Fruit fly (Drosophila melanogaster) whole organism, embryonic: ENCODE measurements around the gene Rtc1.

Experiments
- Atf-2 ChIP-seq: fragments of 200-800 bp; sonication (Bioruptor generic); optimal IDR thresholded peaks from 2 replicates; lab custom pipeline; 2016; ENCODE audit warnings: missing biosample characterization, missing genetic modification characterization
- B-H1 ChIP-seq: fragments of 200-800 bp; sonication (Bioruptor generic); IDR thresholded peaks from 3 replicates; pipeline ENCODE4 v1.3.6; 2022; ENCODE audit warnings: missing biosample characterization, missing genetic modification characterization
- CG10209 ChIP-seq: fragments of 200-800 bp; sonication (Bioruptor generic); optimal IDR thresholded peaks from 3 replicates; lab custom pipeline; 2017; ENCODE audit warnings: missing biosample characterization, mild to moderate bottlenecking, missing genetic modification characterization, missing genetic modification reagents
- CG10274 ChIP-seq: fragments of 200-800 bp; sonication (Bioruptor generic); optimal IDR thresholded peaks from 3 replicates; lab custom pipeline; 2017; ENCODE audit warnings: missing biosample characterization, mild to moderate bottlenecking, missing genetic modification characterization
- CG10431 ChIP-seq: fragments of 200-800 bp; sonication (Bioruptor generic); optimal IDR thresholded peaks from 3 replicates; lab custom pipeline; 2018; ENCODE audit warnings: missing biosample characterization, mild to moderate bottlenecking, missing genetic modification characterization
- CG11085 ChIP-seq: fragments of 200-800 bp; sonication (Bioruptor generic); IDR thresholded peaks from 2 replicates; pipeline ENCODE4 v1.3.6; 2022; ENCODE audit warnings: missing biosample characterization, missing genetic modification characterization
- CG11093 ChIP-seq: fragments of 200-800 bp; sonication (Bioruptor generic); IDR thresholded peaks from 3 replicates; pipeline ENCODE4 v1.3.6; 2022; ENCODE audit warnings: missing biosample characterization, missing genetic modification characterization
- CG11247 ChIP-seq: fragments of 200-800 bp; sonication (Bioruptor generic); IDR thresholded peaks from 2 replicates; pipeline ENCODE4 v1.3.6; 2022; ENCODE audit warnings: missing biosample characterization, missing genetic modification characterization
- CG11456 ChIP-seq: fragments of 200-800 bp; sonication (Bioruptor generic); IDR thresholded peaks from 3 replicates; pipeline ENCODE4 v1.3.6; 2022; ENCODE audit warnings: missing biosample characterization, missing genetic modification characterization
- CG11695 ChIP-seq: fragments of 200-800 bp; sonication (Bioruptor generic); IDR thresholded peaks from 3 replicates; pipeline ENCODE4 v1.3.6; 2022; ENCODE audit warnings: missing biosample characterization, missing genetic modification characterization
- CG12104 ChIP-seq: fragments of 200-800 bp; sonication (Bioruptor generic); optimal IDR thresholded peaks from 3 replicates; lab custom pipeline; 2016; ENCODE audit warnings: missing biosample characterization, missing genetic modification characterization
- CG12299 ChIP-seq: fragments of 200-800 bp; sonication (Bioruptor generic); optimal IDR thresholded peaks from 2 replicates; lab custom pipeline; 2018; ENCODE audit warnings: missing biosample characterization, mild to moderate bottlenecking, missing genetic modification characterization
- CG12769 ChIP-seq: fragments of 200-800 bp; sonication (Bioruptor generic); optimal IDR thresholded peaks from 2 replicates; lab custom pipeline; 2019; ENCODE audit warnings: missing biosample characterization, mild to moderate bottlenecking, missing genetic modification characterization, moderate library complexity
- CG15011 ChIP-seq: fragments of 200-800 bp; sonication (Bioruptor generic); optimal IDR thresholded peaks from 3 replicates; lab custom pipeline; 2018; ENCODE audit warnings: missing biosample characterization, mild to moderate bottlenecking, missing genetic modification characterization
- CG17385 ChIP-seq: fragments of 200-800 bp; sonication (Bioruptor generic); optimal IDR thresholded peaks from 3 replicates; lab custom pipeline; 2018; ENCODE audit warnings: missing biosample characterization, mild to moderate bottlenecking, missing genetic modification characterization
- CG18011 ChIP-seq: fragments of 200-800 bp; sonication (Bioruptor generic); optimal IDR thresholded peaks from 2 replicates; lab custom pipeline; 2017; ENCODE audit warnings: missing biosample characterization, missing genetic modification characterization, mild to moderate bottlenecking, moderate library complexity, missing genotype
- CG3995 ChIP-seq: fragments of 200-800 bp; sonication (Bioruptor generic); optimal IDR thresholded peaks from 3 replicates; lab custom pipeline; 2016; ENCODE audit warnings: missing biosample characterization, missing genetic modification characterization
- CG4707 ChIP-seq: fragments of 200-800 bp; sonication (Bioruptor generic); optimal IDR thresholded peaks from 2 replicates; lab custom pipeline; 2018; ENCODE audit warnings: missing biosample characterization, mild to moderate bottlenecking, missing genetic modification characterization, moderate library complexity
- CG6175 ChIP-seq: fragments of 200-800 bp; sonication (Bioruptor generic); IDR thresholded peaks from 3 replicates; pipeline ENCODE4 v1.3.6; 2022; ENCODE audit warnings: missing biosample characterization, missing genetic modification characterization
- CG6654 ChIP-seq: fragments of 200-800 bp; sonication (Bioruptor generic); optimal IDR thresholded peaks from 2 replicates; lab custom pipeline; 2017; ENCODE audit warnings: missing biosample characterization, mild to moderate bottlenecking, missing genetic modification characterization
- CG6791 ChIP-seq: fragments of 200-800 bp; sonication (Bioruptor generic); IDR thresholded peaks from 3 replicates; pipeline ENCODE4 v1.3.6; 2022; ENCODE audit warnings: missing biosample characterization, missing genetic modification characterization; ENCODE audit not compliant: partially characterized antibody
- CG9215 ChIP-seq: fragments of 200-800 bp; sonication (Bioruptor generic); IDR thresholded peaks from 2 replicates; pipeline ENCODE4 v1.3.6; 2022; ENCODE audit warnings: missing biosample characterization, missing genetic modification characterization
- CHES-1-like ChIP-seq: fragments of 200-800 bp; sonication (Bioruptor generic); optimal IDR thresholded peaks from 2 replicates; lab custom pipeline; 2016; ENCODE audit warnings: missing biosample characterization, missing genetic modification characterization
- D19A ChIP-seq: fragments of 200-800 bp; optimal IDR thresholded peaks from 3 replicates; lab custom pipeline; 2019; ENCODE audit warnings: missing biosample characterization, mild to moderate bottlenecking, missing genetic modification characterization, moderate library complexity
- Dad ChIP-seq: fragments of 200-800 bp; sonication (Bioruptor generic); optimal IDR thresholded peaks from 3 replicates; lab custom pipeline; 2016; ENCODE audit warnings: missing biosample characterization, missing genetic modification characterization
- E2f1 ChIP-seq: fragments of 200-800 bp; sonication (Bioruptor generic); IDR thresholded peaks from 2 replicates; pipeline ENCODE4 v1.3.6; 2022; ENCODE audit warnings: missing biosample characterization, missing genetic modification characterization
- Fer2 ChIP-seq: fragments of 200-800 bp; sonication (Bioruptor generic); optimal IDR thresholded peaks from 2 replicates; lab custom pipeline; 2018; ENCODE audit warnings: missing biosample characterization, mild to moderate bottlenecking, missing genetic modification characterization, moderate library complexity
- GATAe ChIP-seq: fragments of 200-800 bp; sonication (Bioruptor generic); conservative IDR thresholded peaks from 2 replicates; pipeline ENCODE4 v1.3.6; 2022; ENCODE audit warnings: missing biosample characterization, missing genetic modification characterization
- Gsc ChIP-seq: fragments of 200-800 bp; sonication (Bioruptor generic); IDR thresholded peaks from 2 replicates; pipeline ENCODE4 v1.3.6; 2022; ENCODE audit warnings: missing biosample characterization, missing genetic modification characterization
- Oaz ChIP-seq: fragments of 200-800 bp; sonication (Bioruptor generic); IDR thresholded peaks from 2 replicates; pipeline ENCODE4 v1.3.6; 2022; ENCODE audit warnings: missing biosample characterization, missing genetic modification characterization
- Side ChIP-seq: fragments of 200-800 bp; sonication (Bioruptor generic); optimal IDR thresholded peaks from 2 replicates; lab custom pipeline; 2016; ENCODE audit warnings: missing biosample characterization, missing genetic modification characterization
- Usf ChIP-seq: fragments of 200-800 bp; sonication (Bioruptor generic); optimal IDR thresholded peaks from 2 replicates; lab custom pipeline; 2017; ENCODE audit warnings: missing genotype, missing biosample characterization, missing genetic modification characterization
- al ChIP-seq: fragments of 200-800 bp; sonication (Bioruptor generic); IDR thresholded peaks from 2 replicates; pipeline ENCODE4 v1.3.6; 2022; ENCODE audit warnings: missing biosample characterization, missing genetic modification characterization
- cas ChIP-seq: fragments of 200-800 bp; sonication (Bioruptor generic); IDR thresholded peaks from 2 replicates; pipeline ENCODE4 v1.3.6; 2022; ENCODE audit warnings: missing biosample characterization, missing genetic modification characterization
- chm ChIP-seq: fragments of 200-800 bp; sonication (Bioruptor generic); IDR thresholded peaks from 2 replicates; pipeline ENCODE4 v1.3.6; 2022; ENCODE audit warnings: missing biosample characterization, missing genetic modification characterization
- ci ChIP-seq: fragments of 200-800 bp; sonication (Bioruptor generic); IDR thresholded peaks from 3 replicates; pipeline ENCODE4 v1.3.6; 2022; ENCODE audit warnings: missing biosample characterization, missing genetic modification characterization
- dmrt11E ChIP-seq: fragments of 200-800 bp; sonication (Bioruptor generic); optimal IDR thresholded peaks from 3 replicates; lab custom pipeline; 2018; ENCODE audit warnings: missing biosample characterization, mild to moderate bottlenecking, missing genetic modification characterization, moderate library complexity
- fu2 ChIP-seq: fragments of 200-800 bp; sonication (Bioruptor generic); optimal IDR thresholded peaks from 2 replicates; lab custom pipeline; 2016; ENCODE audit warnings: missing biosample characterization, missing genetic modification characterization
- gt ChIP-seq: fragments of 200-800 bp; sonication (Bioruptor generic); IDR thresholded peaks from 2 replicates; pipeline ENCODE4 v1.3.6; 2022; ENCODE audit warnings: missing biosample characterization, missing genetic modification characterization
- inv ChIP-seq: fragments of 200-800 bp; sonication (Bioruptor generic); IDR thresholded peaks from 2 replicates; pipeline ENCODE4 v1.3.6; 2022; ENCODE audit warnings: missing biosample characterization, missing genetic modification characterization; ENCODE audit not compliant: partially characterized antibody
- kay ChIP-seq: fragments of 200-800 bp; sonication (Bioruptor generic); optimal IDR thresholded peaks from 2 replicates; lab custom pipeline; 2016; ENCODE audit warnings: missing biosample characterization, missing genetic modification characterization
- ken ChIP-seq: fragments of 200-800 bp; sonication (Bioruptor generic); IDR thresholded peaks from 3 replicates; pipeline ENCODE4 v1.3.6; 2022; ENCODE audit warnings: missing biosample characterization, missing genetic modification characterization
- lab ChIP-seq: fragments of 200-800 bp; sonication (Bioruptor generic); optimal IDR thresholded peaks from 3 replicates; lab custom pipeline; 2017; ENCODE audit warnings: missing biosample characterization, missing genetic modification characterization, mild to moderate bottlenecking, moderate library complexity, missing genetic modification reagents
- mld ChIP-seq: fragments of 200-800 bp; sonication (Bioruptor generic); IDR thresholded peaks from 3 replicates; pipeline ENCODE4 v1.3.6; 2022; ENCODE audit warnings: missing biosample characterization, missing genetic modification characterization; ENCODE audit not compliant: partially characterized antibody
- repo ChIP-seq: fragments of 200-800 bp; sonication (Bioruptor generic); optimal IDR thresholded peaks from 2 replicates; lab custom pipeline; 2016; ENCODE audit warnings: missing biosample characterization, missing genetic modification characterization
- schlank ChIP-seq: fragments of 200-800 bp; sonication (Bioruptor generic); optimal IDR thresholded peaks from 2 replicates; lab custom pipeline; 2018; ENCODE audit warnings: missing biosample characterization, mild to moderate bottlenecking, missing genetic modification characterization
- scrt ChIP-seq: fragments of 200-800 bp; sonication (Bioruptor generic); optimal IDR thresholded peaks from 2 replicates; lab custom pipeline; 2018; ENCODE audit warnings: missing biosample characterization, mild to moderate bottlenecking, missing genetic modification characterization, moderate library complexity
- shn ChIP-seq: fragments of 200-800 bp; sonication (Bioruptor generic); optimal IDR thresholded peaks from 3 replicates; lab custom pipeline; 2016; ENCODE audit warnings: missing biosample characterization, missing genetic modification characterization
- slp2 ChIP-seq: fragments of 200-800 bp; sonication (Bioruptor generic); optimal IDR thresholded peaks from 2 replicates; lab custom pipeline; 2016; ENCODE audit warnings: missing biosample characterization, missing genetic modification characterization
- usp ChIP-seq: fragments of >200 bp; optimal IDR thresholded peaks from 2 replicates; lab custom pipeline; 2017; ENCODE audit warnings: missing biosample characterization, missing genetic modification characterization
- vfl ChIP-seq: fragments of 200-800 bp; sonication (Bioruptor generic); optimal IDR thresholded peaks from 2 replicates; lab custom pipeline; 2016; ENCODE audit warnings: missing biosample characterization, missing genetic modification characterization

Gene Rtc1

DNA sequence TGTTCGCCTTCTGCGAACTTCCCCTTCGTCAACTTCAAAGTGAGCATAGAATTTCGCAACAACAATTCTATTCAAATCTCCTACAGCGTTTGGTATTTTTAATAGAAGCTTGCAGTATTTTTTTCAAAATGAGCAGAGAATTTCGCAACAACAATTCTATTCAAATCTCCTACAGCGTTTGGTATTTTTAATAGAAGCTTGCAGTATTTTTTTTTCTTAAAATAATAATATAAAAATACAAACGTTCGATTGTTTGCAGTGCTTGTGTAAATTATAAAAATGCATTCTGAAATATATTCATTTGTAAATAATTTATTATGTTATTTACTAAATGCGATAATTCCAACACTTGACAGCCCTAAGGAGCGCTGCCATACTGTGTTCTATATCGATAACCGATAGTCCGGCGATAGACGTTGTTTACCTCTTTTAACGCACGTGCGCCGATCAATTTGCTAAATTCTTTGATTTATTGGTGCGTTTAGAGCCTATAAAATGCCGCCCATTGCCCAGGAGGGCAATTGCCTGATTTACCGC lies at the start of gene Rtc1, which contains the start of gene CG32625 (continued):
- TF ChIP-seq E2f1 (GFP tag; lab: Robert Waterston, UW) (no peak), CG12769 (tag; lab: Kevin White, UChicago) (no peak), lab (peak; percentile 59), GATAe (no peak), CG9215 (no peak), CG17385 (GFP tag; lab: Kevin White, UChicago) (peak; percentile 29), cas (GFP tag; lab: Robert Waterston, UW) (no peak), al (GFP tag; lab: Robert Waterston, UW) (peak; percentile 44), CG10274 (GFP tag; lab: Kevin White, UChicago) (peak; percentile 8), D19A (tag; lab: Kevin White, UChicago) (peak; percentile 37), CG11085 (GFP tag; lab: Robert Waterston, UW) (no peak), CG4707 (GFP tag; lab: Kevin White, UChicago) (no peak), shn (GFP tag; lab: Kevin White, UChicago) (no peak), CG12104 (GFP tag; lab: Kevin White, UChicago) (no peak), CG12299 (peak; percentile 58), vfl (GFP tag; lab: Kevin White, UChicago) (no peak), scrt (GFP tag; lab: Kevin White, UChicago) (no peak), Oaz (GFP tag; lab: Robert Waterston, UW) (0 out of 2 replicates have a peak, but pooled peaks have one; percentile 15), CG15011 (GFP tag; lab: Kevin White, UChicago) (no peak), kay (GFP tag; lab: Kevin White, UChicago) (no peak), CG10431 (peak; percentile 49), Atf-2 (no peak), Dad (GFP tag; lab: Kevin White, UChicago) (no peak), ci (GFP tag; lab: Robert Waterston, UW) (peak; percentile 73; the same call in 2 of the 3 replicates), dmrt11E (tag; lab: Kevin White, UChicago) (peak; percentile 35), usp (GFP tag; lab: Kevin White, UChicago) (no peak), CG11247 (no peak), schlank (tag; lab: Kevin White, UChicago) (no peak), CG11456 (peak; percentile 68; the same call in 1 of the 3 replicates), Side (no peak), CG6791 (GFP tag; lab: Robert Waterston, UW) (peak; percentile 47; the same call in 1 of the 3 replicates), CG18011 (GFP tag; lab: Kevin White, UChicago) (peak; percentile 40), repo (no peak), CG6654 (GFP tag; lab: Kevin White, UChicago) (no peak), chm (GFP tag; lab: Robert Waterston, UW) (0 out of 2 replicates have a peak, but pooled peaks have one; percentile 24), Gsc (no peak), Usf (no peak), mld (GFP tag; lab: Robert Waterston, UW) (no peak), ken (GFP tag; lab: Robert Waterston, UW) (peak; percentile 62; the same call in 1 of the 3 replicates), B-H1 (GFP tag; lab: Robert Waterston, UW) (no peak), CG11093 (GFP tag; lab: Robert Waterston, UW) (no peak), fu2 (GFP tag; lab: Kevin White, UChicago) (no peak), CHES-1-like (GFP tag; lab: Kevin White, UChicago) (no peak), Fer2 (peak; percentile 28), CG11695 (GFP tag; lab: Robert Waterston, UW) (no peak), inv (GFP tag; lab: Robert Waterston, UW) (0 out of 2 replicates have a peak, but pooled peaks have one; percentile 16), CG10209 (GFP tag; lab: Kevin White, UChicago) (no peak), slp2 (GFP tag; lab: Kevin White, UChicago) (no peak), CG6175 (GFP tag; lab: Robert Waterston, UW) (no peak), gt (GFP tag; lab: Robert Waterston, UW) (no peak), CG3995 (GFP tag; lab: Kevin White, UChicago) (no peak)
